Fruit fly (Drosophila melanogaster): ENCODE results near the gene CG14913.

DNA sequence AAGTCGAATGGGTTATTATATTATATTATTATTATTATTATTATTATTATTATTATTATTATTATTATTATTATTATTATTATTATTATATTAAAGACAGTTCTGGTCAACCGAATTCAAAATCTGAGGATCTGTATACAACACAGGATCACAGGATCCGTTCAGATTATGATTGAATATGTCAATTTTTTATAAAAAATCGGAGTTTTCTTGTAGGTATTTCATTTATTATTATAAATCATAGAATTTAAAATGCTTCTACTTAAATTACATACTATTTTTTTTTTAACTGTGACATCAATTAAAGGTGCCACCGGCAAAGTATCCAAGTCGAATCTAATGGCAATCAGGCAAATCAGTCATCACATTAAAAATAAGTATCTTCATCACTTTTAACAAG lies at the start of gene CG14913:
- no peak for TF ChIP-seq Sox14 (GFP tag; optimal IDR thresholded peaks at IDR 0.05)
- no peak for TF ChIP-seq CG1621 (tag; optimal IDR thresholded peaks at IDR 0.05)
- TF ChIP-seq CG9139 (GFP tag; optimal IDR thresholded peaks at IDR 0.05) = no peak
- no peak for TF ChIP-seq Sox102F (GFP tag; optimal IDR thresholded peaks at IDR 0.05)
- no peak for TF ChIP-seq Hr38 (GFP tag; optimal IDR thresholded peaks at IDR 0.05)
- no peak for TF ChIP-seq Lpt (GFP tag; optimal IDR thresholded peaks at IDR 0.05)
- no peak for TF ChIP-seq CG10631 (GFP tag; optimal IDR thresholded peaks at IDR 0.05)
- no peak for TF ChIP-seq Eip93F (GFP tag; optimal IDR thresholded peaks at IDR 0.05)
- no peak for TF ChIP-seq lz (GFP tag; optimal IDR thresholded peaks at IDR 0.05)
- no peak for TF ChIP-seq CG34406 (GFP tag; optimal IDR thresholded peaks at IDR 0.05)
- TF ChIP-seq CG10669 (GFP tag; optimal IDR thresholded peaks at IDR 0.05) = no peak
- no peak for TF ChIP-seq vri (GFP tag; optimal IDR thresholded peaks at IDR 0.05)

All from whole organism, prepupa.